Fruit fly (Drosophila melanogaster) whole organism, prepupa: ENCODE measurements around the gene PGRP-SB2.

Source experiments
- CG10631 ChIP-seq: fragments of 200-800 bp; sonication (Bioruptor generic); optimal IDR thresholded peaks from 2 replicates; lab custom pipeline; 2016; ENCODE audit warnings: missing biosample characterization, missing genetic modification characterization
- CG11762 ChIP-seq: fragments of 200-800 bp; sonication (Bioruptor generic); optimal IDR thresholded peaks from 3 replicates; lab custom pipeline; 2016; ENCODE audit warnings: missing biosample characterization, missing genetic modification characterization; ENCODE audit not compliant: insufficient read depth
- CG11902 ChIP-seq: fragments of 200-800 bp; sonication (Bioruptor generic); optimal IDR thresholded peaks from 3 replicates; lab custom pipeline; 2016; ENCODE audit warnings: missing biosample characterization, missing genetic modification characterization
- CG15336 ChIP-seq: fragments of 200-800 bp; sonication (Bioruptor generic); IDR thresholded peaks from 2 replicates; pipeline ENCODE4 v1.3.6; 2022; ENCODE audit warnings: missing biosample characterization, missing genetic modification characterization
- CG3032 ChIP-seq: fragments of 200-800 bp; optimal IDR thresholded peaks from 2 replicates; lab custom pipeline; 2019; ENCODE audit warnings: missing biosample characterization, mild to moderate bottlenecking, missing genetic modification characterization, moderate library complexity
- CG31627 ChIP-seq: fragments of 200-800 bp; sonication (Bioruptor generic); optimal IDR thresholded peaks from 3 replicates; lab custom pipeline; 2016; ENCODE audit warnings: missing biosample characterization, missing genetic modification characterization
- CG32006 ChIP-seq: fragments of 200-800 bp; sonication (Bioruptor generic); optimal IDR thresholded peaks from 3 replicates; lab custom pipeline; 2017; ENCODE audit warnings: missing biosample characterization, mild to moderate bottlenecking, missing genetic modification characterization
- CG6163 ChIP-seq: fragments of 200-800 bp; sonication (Bioruptor generic); IDR thresholded peaks from 3 replicates; pipeline ENCODE4 v1.3.6; 2022; ENCODE audit warnings: missing biosample characterization, missing genetic modification characterization
- CG6792 ChIP-seq: fragments of 200-800 bp; sonication (Bioruptor generic); optimal IDR thresholded peaks from 3 replicates; lab custom pipeline; 2016; ENCODE audit warnings: missing biosample characterization, missing genetic modification characterization
- CG8119 ChIP-seq: fragments of 200-800 bp; sonication (Bioruptor generic); IDR thresholded peaks from 3 replicates; pipeline ENCODE4 v1.3.6; 2022; ENCODE audit warnings: missing biosample characterization, missing genetic modification characterization
- CG9139 ChIP-seq: fragments of 200-800 bp; sonication (Bioruptor generic); optimal IDR thresholded peaks from 3 replicates; lab custom pipeline; 2017; ENCODE audit warnings: missing biosample characterization, mild to moderate bottlenecking, missing genetic modification characterization
- Eip75B ChIP-seq: fragments of 200-800 bp; sonication (Bioruptor generic); optimal IDR thresholded peaks from 3 replicates; lab custom pipeline; 2016; ENCODE audit warnings: missing biosample characterization, missing genetic modification characterization
- Eip78C ChIP-seq: fragments of 200-800 bp; sonication (Bioruptor generic); peaks from one replicate; lab custom pipeline; 2016; ENCODE audit warnings: missing biosample characterization, missing genetic modification characterization
- Ets21C ChIP-seq: fragments of 200-800 bp; sonication (Bioruptor generic); optimal IDR thresholded peaks from 3 replicates; lab custom pipeline; 2016; ENCODE audit warnings: missing biosample characterization, missing genetic modification characterization
- Hr39 ChIP-seq: fragments of 200-800 bp; sonication (Bioruptor generic); optimal IDR thresholded peaks from 2 replicates; lab custom pipeline; 2016; ENCODE audit warnings: missing biosample characterization, missing genetic modification characterization
- Hr4 ChIP-seq: fragments of 200-800 bp; sonication (Bioruptor generic); optimal IDR thresholded peaks from 3 replicates; lab custom pipeline; 2016; ENCODE audit warnings: missing biosample characterization, missing genetic modification characterization
- Sox102F ChIP-seq: fragments of 200-800 bp; sonication (Bioruptor generic); optimal IDR thresholded peaks from 2 replicates; lab custom pipeline; 2016; ENCODE audit warnings: missing biosample characterization, mild to moderate bottlenecking, missing genetic modification characterization
- Sox14 ChIP-seq: fragments of 200-800 bp; sonication (Bioruptor generic); optimal IDR thresholded peaks from 3 replicates; lab custom pipeline; 2016; ENCODE audit warnings: missing biosample characterization, missing genetic modification characterization
- Sox15 ChIP-seq: fragments of 200-800 bp; sonication (Bioruptor generic); optimal IDR thresholded peaks from 3 replicates; lab custom pipeline; 2016; ENCODE audit warnings: missing biosample characterization, missing genetic modification characterization
- achi ChIP-seq: fragments of 200-800 bp; sonication (Bioruptor generic); optimal IDR thresholded peaks from 3 replicates; lab custom pipeline; 2016; ENCODE audit warnings: missing biosample characterization, missing genetic modification characterization
- acj6 ChIP-seq: fragments of 200-800 bp; sonication (Bioruptor generic); optimal IDR thresholded peaks from 3 replicates; lab custom pipeline; 2016; ENCODE audit warnings: missing biosample characterization, missing genetic modification characterization
- dsx ChIP-seq: fragments of 200-800 bp; optimal IDR thresholded peaks from 3 replicates; lab custom pipeline; 2019; ENCODE audit warnings: missing biosample characterization, mild to moderate bottlenecking, missing genetic modification characterization, moderate library complexity; ENCODE audit not compliant: poor library complexity, severe bottlenecking
- esn ChIP-seq: fragments of 200-800 bp; sonication (Bioruptor generic); optimal IDR thresholded peaks from 2 replicates; lab custom pipeline; 2016; ENCODE audit warnings: missing biosample characterization, mild to moderate bottlenecking, missing genetic modification characterization, moderate library complexity
- fd85E ChIP-seq: fragments of 200-800 bp; sonication (Bioruptor generic); optimal IDR thresholded peaks from 3 replicates; lab custom pipeline; 2016; ENCODE audit warnings: missing biosample characterization, missing genetic modification characterization
- fkh ChIP-seq: fragments of 200-800 bp; sonication (Bioruptor generic); optimal IDR thresholded peaks from 3 replicates; lab custom pipeline; 2017; ENCODE audit warnings: missing biosample characterization, mild to moderate bottlenecking, missing genetic modification characterization, moderate library complexity
- net ChIP-seq: fragments of 200-800 bp; sonication (Bioruptor generic); optimal IDR thresholded peaks from 3 replicates; lab custom pipeline; 2016; ENCODE audit warnings: missing biosample characterization, missing genetic modification characterization
- pdm3 ChIP-seq: fragments of 200-800 bp; sonication (Bioruptor generic); optimal IDR thresholded peaks from 3 replicates; lab custom pipeline; 2016; ENCODE audit warnings: missing biosample characterization, missing genetic modification characterization
- spab ChIP-seq: fragments of 200-800 bp; sonication (Bioruptor generic); optimal IDR thresholded peaks from 2 replicates; lab custom pipeline; 2017; ENCODE audit warnings: missing biosample characterization, mild to moderate bottlenecking, missing genetic modification characterization, missing genetic modification reagents
- ss ChIP-seq, 2 experiments: fragments of 200-800 bp; sonication (Bioruptor generic); optimal IDR thresholded peaks; 2 replicates in 1 of 2; 3 replicates in 1 of 2; lab custom pipeline; 2017 to 2018; ENCODE audit warnings: mild to moderate bottlenecking in 2 of 2, missing biosample characterization in 2 of 2, missing genetic modification characterization in 2 of 2, moderate library complexity in 1 of 2
- svp ChIP-seq: fragments of 200-800 bp; sonication (Bioruptor generic); peaks from one replicate; lab custom pipeline; 2016; ENCODE audit warnings: missing biosample characterization, missing genetic modification characterization
- topi ChIP-seq: fragments of 200-800 bp; sonication (Bioruptor generic); optimal IDR thresholded peaks from 3 replicates; lab custom pipeline; 2016; ENCODE audit warnings: missing biosample characterization, missing genetic modification characterization

The PGRP-SB2 gene

DNA sequence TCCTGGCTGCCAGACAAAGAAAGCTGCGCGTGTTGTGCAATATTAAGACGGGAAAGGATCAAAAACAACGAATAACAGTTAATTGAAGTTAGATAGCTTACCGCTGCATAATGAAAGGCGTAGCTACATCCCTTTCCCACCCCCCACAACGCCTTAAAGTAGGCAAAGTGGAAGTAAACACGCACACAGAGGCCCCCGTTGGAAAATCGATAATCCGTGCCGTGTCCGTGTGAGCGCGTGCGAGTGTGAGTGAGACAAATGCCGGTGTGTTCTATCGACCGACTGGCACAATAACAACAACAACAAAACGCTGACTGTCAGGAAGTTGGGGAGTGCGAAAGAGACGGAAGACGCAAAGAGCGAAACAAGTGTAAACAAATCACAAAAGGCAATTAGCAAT is 14.0 kb upstream of the PGRP-SB2 start:
- TF ChIP-seq CG31627 (GFP tag; lab: Kevin White, UChicago) (no peak), dsx (GFP tag; lab: Kevin White, UChicago) (no peak), CG32006 (no peak), spab (no peak), CG6163 (GFP tag; lab: Robert Waterston, UW) (no peak)

DNA sequence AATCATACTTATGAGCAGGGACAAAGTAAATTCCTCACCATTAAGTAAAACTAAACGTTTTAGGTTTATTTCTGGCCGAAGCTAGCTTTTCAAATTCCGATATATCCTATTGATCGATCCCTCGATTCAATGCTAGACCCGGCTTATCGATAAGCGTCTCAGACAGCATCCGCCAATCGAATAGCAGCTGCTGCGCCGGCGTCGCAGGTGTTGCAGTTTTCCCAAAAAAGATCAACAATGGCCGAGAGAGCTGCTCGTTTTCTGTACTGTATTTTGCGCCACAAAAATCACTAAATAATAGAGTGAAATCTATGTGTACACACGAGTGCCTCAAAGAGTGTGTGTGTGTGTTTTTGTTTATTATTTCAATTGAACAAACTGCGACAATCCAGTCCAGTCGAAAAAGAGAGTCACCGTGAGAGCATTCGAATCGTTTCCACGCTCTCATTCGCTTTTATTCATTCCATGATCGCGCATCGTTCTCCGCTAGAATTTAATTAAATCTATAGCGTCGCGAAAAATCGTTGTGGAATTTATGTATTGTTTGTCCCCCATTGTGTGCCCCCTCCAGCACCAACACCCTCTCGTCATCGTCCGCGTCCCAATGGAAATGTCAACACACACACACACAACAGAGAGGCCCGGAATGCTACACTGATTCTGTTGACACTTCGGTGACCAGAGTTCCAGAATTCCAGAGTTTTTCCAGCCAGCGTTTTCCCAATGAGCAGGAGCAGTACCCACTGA is 12.7 kb upstream of the PGRP-SB2 start:
- TF ChIP-seq net (GFP tag; lab: Kevin White, UChicago) (no peak), CG31627 (GFP tag; lab: Kevin White, UChicago) (no peak), CG32006 (no peak), CG10631 (no peak), CG3032 (tag; lab: Kevin White, UChicago) (no peak), Hr4 (no peak), CG6792 (no peak), Hr39 (GFP tag; lab: Kevin White, UChicago) (no peak), svp (no peak), Ets21C (GFP tag; lab: Kevin White, UChicago) (no peak), Sox15 (GFP tag; lab: Kevin White, UChicago) (no peak), acj6 (no peak)

DNA sequence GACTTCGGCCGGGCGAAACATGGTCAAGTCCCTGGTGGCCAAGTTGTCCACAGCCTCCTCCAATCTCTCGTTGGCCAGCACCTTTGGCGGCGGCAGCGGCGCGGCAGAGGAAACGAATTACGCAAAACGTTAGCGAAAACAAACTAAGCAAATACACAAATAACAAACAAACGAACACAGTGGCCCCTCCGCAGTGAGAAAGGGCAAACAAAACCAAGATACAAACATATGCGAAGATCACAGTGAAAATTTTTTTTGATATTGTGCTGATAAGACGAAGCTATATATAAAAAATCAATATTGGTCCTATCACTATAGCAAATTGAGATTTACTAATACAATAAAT is 12.2 kb upstream of the PGRP-SB2 start:
- TF ChIP-seq CG31627 (GFP tag; lab: Kevin White, UChicago) = peak; percentile 9
- no peak for TF ChIP-seq CG8119
- 0 out of 2 replicates have a peak, but pooled peaks have one; percentile 37 for TF ChIP-seq CG15336
- TF ChIP-seq fkh (GFP tag; lab: Kevin White, UChicago) = peak; percentile 92
- TF ChIP-seq Hr4 = no peak
- no peak for TF ChIP-seq net (GFP tag; lab: Kevin White, UChicago)

DNA sequence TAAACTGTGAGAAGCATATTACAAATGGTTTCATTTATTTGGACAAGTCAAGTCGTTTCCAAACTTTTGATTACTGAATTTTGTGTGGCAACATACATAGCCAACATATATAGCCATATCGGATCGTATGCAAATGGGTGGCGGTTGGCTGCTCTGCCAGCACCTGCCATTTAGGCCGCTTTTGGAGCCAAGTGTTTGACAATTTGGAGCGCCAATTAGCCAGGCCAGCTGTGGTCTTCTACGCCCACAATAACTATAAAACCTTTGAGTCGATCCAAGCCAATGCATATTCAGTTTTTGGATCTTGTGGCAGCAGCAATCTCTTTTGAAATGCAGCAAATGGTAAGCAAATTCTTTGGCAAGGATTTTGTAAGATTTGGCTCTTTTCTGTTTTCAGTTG is 1.8 kb upstream of the PGRP-SB2 start, which contains the start of gene CG13031:
Gene CG13031, plus strand, starts transcription at position 301 of the 400 bp plus-strand sequence.
- TF ChIP-seq ss (GFP tag; optimal IDR thresholded peaks at IDR 0.05; lab: Kevin White, UChicago) (no peak), dsx (GFP tag; lab: Kevin White, UChicago) (no peak), Eip75B (GFP tag; lab: Kevin White, UChicago) (no peak), CG11762 (GFP tag; lab: Kevin White, UChicago) (no peak), CG11902 (GFP tag; lab: Kevin White, UChicago) (no peak), pdm3 (GFP tag; lab: Kevin White, UChicago) (no peak), CG8119 (no peak), fkh (GFP tag; lab: Kevin White, UChicago) (no peak), Sox102F (GFP tag; lab: Kevin White, UChicago) (no peak), achi (GFP tag; lab: Kevin White, UChicago) (no peak), fd85E (GFP tag; lab: Kevin White, UChicago) (no peak), Eip78C (GFP tag; lab: Kevin White, UChicago) (no peak), esn (no peak), net (GFP tag; lab: Kevin White, UChicago) (no peak), Sox14 (GFP tag; lab: Kevin White, UChicago) (no peak), CG9139 (no peak)
- TF ChIP-seq, all 60 proteins: peak for 0

DNA sequence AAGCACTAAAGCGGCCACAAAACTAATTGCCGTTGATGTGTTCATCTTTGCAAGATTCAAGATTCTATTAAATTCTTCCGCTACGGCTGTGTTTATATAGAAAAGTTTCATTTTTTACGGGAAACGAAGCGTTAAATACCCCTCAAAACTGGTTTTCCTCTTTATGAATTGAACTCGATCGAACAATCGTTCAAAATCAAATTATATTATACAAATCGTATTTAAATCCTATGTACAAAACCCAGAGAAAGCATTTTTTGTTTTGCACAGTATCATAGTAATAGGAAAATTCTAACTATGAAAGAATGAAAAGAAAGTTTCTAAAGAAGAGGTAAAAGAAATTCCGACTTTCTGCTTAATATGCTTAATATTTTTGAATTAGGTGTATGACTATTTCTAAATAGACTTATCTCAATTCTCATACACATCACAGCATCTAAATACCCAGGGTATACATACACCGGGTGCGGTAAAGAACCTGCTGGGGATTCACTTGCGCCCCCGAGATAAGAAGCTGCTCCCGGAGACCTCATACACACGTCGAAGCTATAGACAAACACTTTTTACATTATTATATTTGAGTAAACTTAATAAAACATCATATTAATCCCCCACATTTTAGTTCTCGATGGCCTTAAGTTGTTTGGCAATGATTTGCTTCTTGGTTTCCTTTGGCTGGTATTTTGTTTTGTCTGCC is 1.7 kb downstream of the PGRP-SB2 start, which contains the start of gene PGRP-SB1:
Gene PGRP-SB1, minus strand, starts transcription at position 51 of the 697 bp plus-strand sequence.
- peak; percentile 97 for TF ChIP-seq svp
- TF ChIP-seq topi (GFP tag; lab: Kevin White, UChicago) = no peak
- peak; percentile 11 for TF ChIP-seq esn
- TF ChIP-seq, all 60 proteins: peak for 2
